Fruit fly (Drosophila melanogaster): ENCODE measurements around the gene CG7742.
A peak's percentile ranks its signal among the peaks of the same experiment; 100 is the strongest.

CG7742 gene

dm6 chr2L:5214981-5215380 lies at the start of gene CG7742:
Gene CG7742 (minus strand): TSS chr2L:5215081.
- TF ChIP-seq fd59A (GFP tag; optimal IDR thresholded peaks at IDR 0.05) (no peak), CG8119 (GFP tag; IDR thresholded peaks at IDR 0.05) (no peak), CG9139 (GFP tag; optimal IDR thresholded peaks at IDR 0.05) (no peak), CG1621 (tag; optimal IDR thresholded peaks at IDR 0.05) (no peak), Ets21C (GFP tag; optimal IDR thresholded peaks at IDR 0.05) (no peak), topi (GFP tag; optimal IDR thresholded peaks at IDR 0.05) (no peak)

DNA sequence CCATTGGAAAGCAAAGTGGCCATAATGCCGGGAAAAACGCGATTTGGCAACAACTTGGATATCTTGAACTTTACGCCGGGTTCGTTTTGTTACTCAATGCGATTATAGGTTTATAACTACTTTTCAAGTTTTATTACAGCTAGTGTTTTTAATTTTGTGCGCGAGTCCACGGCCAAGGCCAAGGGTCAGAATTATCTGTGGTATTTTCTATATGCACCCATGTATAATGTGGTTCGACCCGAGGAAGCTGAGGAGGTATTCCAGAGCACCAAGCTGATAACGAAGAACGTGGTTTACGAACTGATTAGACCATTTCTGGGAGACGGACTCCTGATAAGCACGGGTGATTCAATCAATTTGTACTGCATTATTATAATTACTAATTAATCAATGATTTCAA lies 49.3 kb upstream of the CG7742 start:
- TF ChIP-seq Sox14 (GFP tag; optimal IDR thresholded peaks at IDR 0.05) (no peak), cyc (GFP tag; optimal IDR thresholded peaks at IDR 0.05) (no peak), fd85E (GFP tag; optimal IDR thresholded peaks at IDR 0.05) (no peak), dsx (GFP tag; optimal IDR thresholded peaks at IDR 0.05; ENCODE audit: poor library complexity, severe bottlenecking) (no peak), svp (GFP tag) (peak; percentile 95), CG6808 (GFP tag; optimal IDR thresholded peaks at IDR 0.05) (no peak), vri (GFP tag; optimal IDR thresholded peaks at IDR 0.05) (no peak)

dm6 chr2L:5263343-5264051 lies 48.6 kb upstream of the CG7742 start, which contains the start of gene Cyp4ac1:
Gene Cyp4ac1 (plus strand): TSS chr2L:5264001.
- peak; percentile 65 for TF ChIP-seq vri (GFP tag; optimal IDR thresholded peaks at IDR 0.05)
- no peak for TF ChIP-seq CG6276 (GFP tag; optimal IDR thresholded peaks at IDR 0.05)

- TF ChIP-seq CG15336 (GFP tag; IDR thresholded peaks at IDR 0.05) (peak; percentile 81), dac (GFP tag; optimal IDR thresholded peaks at IDR 0.05) (peak; percentile 9), Ets96B (tag; optimal IDR thresholded peaks at IDR 0.05) (peak; percentile 90), CG7368 (GFP tag; optimal IDR thresholded peaks at IDR 0.05) (peak; percentile 72), salr (GFP tag; optimal IDR thresholded peaks at IDR 0.05) (peak; percentile 73 to 87), CG8119 (GFP tag; IDR thresholded peaks at IDR 0.05) (peak; percentile 87), Eip93F (GFP tag; optimal IDR thresholded peaks at IDR 0.05) (peak; percentile 80), svp (GFP tag) (peak; percentile 95), dsx (GFP tag; optimal IDR thresholded peaks at IDR 0.05; ENCODE audit: poor library complexity, severe bottlenecking) (peak; percentile 90), CG4318 (GFP tag; optimal IDR thresholded peaks at IDR 0.05) (peak; percentile 35), Sox14 (GFP tag; optimal IDR thresholded peaks at IDR 0.05) (peak; percentile 91), CG31627 (GFP tag; optimal IDR thresholded peaks at IDR 0.05) (peak; percentile 87), Gug (GFP tag; IDR thresholded peaks at IDR 0.05) (peak; percentile 66; the same call in 1 of the 2 replicates), CG1621 (tag; optimal IDR thresholded peaks at IDR 0.05) (peak; percentile 89), CG3919 (GFP tag; optimal IDR thresholded peaks at IDR 0.05) (peak; percentile 89), CG16779 (tag; optimal IDR thresholded peaks at IDR 0.05) (peak; percentile 73), Sox15 (GFP tag; optimal IDR thresholded peaks at IDR 0.05) (peak; percentile 53), Hr39 (GFP tag; optimal IDR thresholded peaks at IDR 0.05) (peak; percentile 90), Sox102F (GFP tag; optimal IDR thresholded peaks at IDR 0.05) (peak; percentile 93), CG6792 (GFP tag; optimal IDR thresholded peaks at IDR 0.05) (peak; percentile 82), fkh (GFP tag; optimal IDR thresholded peaks at IDR 0.05) (no peak), spab (GFP tag; optimal IDR thresholded peaks at IDR 0.05) (peak; percentile 89), CG8319 (GFP tag; optimal IDR thresholded peaks at IDR 0.05) (peak; percentile 81), CG3032 (tag; optimal IDR thresholded peaks at IDR 0.05) (peak; percentile 86), CG6808 (GFP tag; optimal IDR thresholded peaks at IDR 0.05) (peak; percentile 89), CG8632 (GFP tag; optimal IDR thresholded peaks at IDR 0.05) (peak; percentile 80), fd59A (GFP tag; optimal IDR thresholded peaks at IDR 0.05) (peak; percentile 81), esn (GFP tag; optimal IDR thresholded peaks at IDR 0.05) (peak; percentile 92), vri (GFP tag; optimal IDR thresholded peaks at IDR 0.05) (peak; percentile 99), CG10669 (GFP tag; optimal IDR thresholded peaks at IDR 0.05) (peak; percentile 84), Eip75B (GFP tag; optimal IDR thresholded peaks at IDR 0.05) (peak; percentile 92), CG11294 (GFP tag; IDR thresholded peaks at IDR 0.05) (peak; percentile 59), Lpt (GFP tag; optimal IDR thresholded peaks at IDR 0.05) (peak; percentile 74), net (GFP tag; optimal IDR thresholded peaks at IDR 0.05) (peak; percentile 89), CG6854 (GFP tag; optimal IDR thresholded peaks at IDR 0.05) (peak; percentile 80)
Observed at dm6 chr2L:5261223-5261984, 46.5 kb upstream of the CG7742 start.

Measured in whole organism, prepupa.